Fruit fly (Drosophila melanogaster) whole organism, pupa: ENCODE results near the gene Acn.

ENCODE experiments used
- CG10348 ChIP-seq: fragments of 200-800 bp; sonication (Bioruptor generic); IDR thresholded peaks from 2 replicates; pipeline ENCODE4 v1.3.6; 2022; ENCODE audit warnings: missing biosample characterization, missing genetic modification characterization
- CG12605 ChIP-seq: fragments of 200-800 bp; sonication (Bioruptor generic); IDR thresholded peaks from 2 replicates; pipeline ENCODE4 v1.3.6; 2022; ENCODE audit warnings: missing biosample characterization, missing genetic modification characterization
- CG13204 ChIP-seq: fragments of 200-800 bp; sonication (Bioruptor generic); optimal IDR thresholded peaks from 2 replicates; lab custom pipeline; 2018; ENCODE audit warnings: missing biosample characterization, mild to moderate bottlenecking, missing genetic modification characterization, moderate library complexity
- CG14655 ChIP-seq: fragments of 200-800 bp; sonication (Bioruptor generic); optimal IDR thresholded peaks from 3 replicates; lab custom pipeline; 2017; ENCODE audit warnings: mild to moderate bottlenecking, missing biosample characterization, missing genetic modification reagents, missing genetic modification characterization
- CG15710 ChIP-seq: fragments of 200-800 bp; sonication (Bioruptor generic); optimal IDR thresholded peaks from 2 replicates; lab custom pipeline; 2018; ENCODE audit warnings: missing biosample characterization, mild to moderate bottlenecking, missing genetic modification characterization, moderate library complexity
- CG17806 ChIP-seq: fragments of 200-800 bp; sonication (Bioruptor generic); optimal IDR thresholded peaks from 2 replicates; lab custom pipeline; 2018; ENCODE audit warnings: missing biosample characterization, mild to moderate bottlenecking, missing genetic modification characterization, moderate library complexity
- CG32121 ChIP-seq: fragments of 200-800 bp; sonication (Bioruptor generic); IDR thresholded peaks from 2 replicates; pipeline ENCODE4 v1.3.6; 2022; ENCODE audit warnings: missing biosample characterization, missing genetic modification characterization
- CG34367 ChIP-seq: fragments of 200-800 bp; sonication (Bioruptor generic); optimal IDR thresholded peaks from 2 replicates; lab custom pipeline; 2018; ENCODE audit warnings: missing biosample characterization, mild to moderate bottlenecking, missing genetic modification characterization
- CG4496 ChIP-seq: fragments of 200-800 bp; sonication (Bioruptor generic); IDR thresholded peaks from 3 replicates; pipeline ENCODE4 v1.3.6; 2022; ENCODE audit warnings: missing biosample characterization, missing genetic modification characterization
- CG8159 ChIP-seq: fragments of 200-800 bp; sonication (Bioruptor generic); optimal IDR thresholded peaks from 3 replicates; lab custom pipeline; 2018; ENCODE audit warnings: missing biosample characterization, mild to moderate bottlenecking, missing genetic modification characterization, moderate library complexity
- CG8301 ChIP-seq: fragments of 200-800 bp; sonication (Bioruptor generic); optimal IDR thresholded peaks from 2 replicates; lab custom pipeline; 2018; ENCODE audit warnings: missing biosample characterization, mild to moderate bottlenecking, missing genetic modification characterization
- CG9948 ChIP-seq: fragments of 200-800 bp; sonication (Bioruptor generic); optimal IDR thresholded peaks from 2 replicates; lab custom pipeline; 2018; ENCODE audit warnings: missing biosample characterization, mild to moderate bottlenecking, missing genetic modification characterization, moderate library complexity
- D1 ChIP-seq: fragments of 200-800 bp; sonication (Bioruptor generic); optimal IDR thresholded peaks from 2 replicates; lab custom pipeline; 2018; ENCODE audit warnings: missing biosample characterization, mild to moderate bottlenecking, missing genetic modification characterization, moderate library complexity
- EcR ChIP-seq: fragments of 200-800 bp; sonication (Bioruptor generic); optimal IDR thresholded peaks from 3 replicates; lab custom pipeline; 2019; ENCODE audit warnings: missing biosample characterization, missing genetic modification characterization, mild to moderate bottlenecking, moderate library complexity, missing genetic modification reagents
- Ets98B ChIP-seq: fragments of 200-800 bp; sonication (Bioruptor generic); IDR thresholded peaks from 2 replicates; pipeline ENCODE4 v1.3.6; 2022; ENCODE audit warnings: missing biosample characterization, missing genetic modification characterization
- Pif1A ChIP-seq: fragments of 200-800 bp; sonication (Bioruptor generic); optimal IDR thresholded peaks from 3 replicates; lab custom pipeline; 2016; ENCODE audit warnings: missing biosample characterization, missing genetic modification characterization
- Pif1B ChIP-seq: fragments of 200-800 bp; sonication (Bioruptor generic); optimal IDR thresholded peaks from 3 replicates; lab custom pipeline; 2016; ENCODE audit warnings: missing biosample characterization, missing genetic modification characterization
- Snoo ChIP-seq: fragments of 200-800 bp; sonication (Bioruptor generic); optimal IDR thresholded peaks from 3 replicates; lab custom pipeline; 2017; ENCODE audit warnings: missing biosample characterization, mild to moderate bottlenecking, missing genetic modification characterization, inconsistent platforms
- fd96Ca ChIP-seq: fragments of 200-800 bp; sonication (Bioruptor generic); IDR thresholded peaks from 3 replicates; pipeline ENCODE4 v1.3.6; 2022; ENCODE audit warnings: missing biosample characterization, missing genetic modification characterization
- gl ChIP-seq: fragments of 200-800 bp; sonication (Bioruptor generic); optimal IDR thresholded peaks from 2 replicates; lab custom pipeline; 2018; ENCODE audit warnings: missing biosample characterization, mild to moderate bottlenecking, missing genetic modification characterization
- rn ChIP-seq: fragments of 200-800 bp; sonication (Bioruptor generic); IDR thresholded peaks from 2 replicates; pipeline ENCODE4 v1.3.6; 2022; ENCODE audit warnings: missing biosample characterization, missing genetic modification characterization

Gene Acn

DNA sequence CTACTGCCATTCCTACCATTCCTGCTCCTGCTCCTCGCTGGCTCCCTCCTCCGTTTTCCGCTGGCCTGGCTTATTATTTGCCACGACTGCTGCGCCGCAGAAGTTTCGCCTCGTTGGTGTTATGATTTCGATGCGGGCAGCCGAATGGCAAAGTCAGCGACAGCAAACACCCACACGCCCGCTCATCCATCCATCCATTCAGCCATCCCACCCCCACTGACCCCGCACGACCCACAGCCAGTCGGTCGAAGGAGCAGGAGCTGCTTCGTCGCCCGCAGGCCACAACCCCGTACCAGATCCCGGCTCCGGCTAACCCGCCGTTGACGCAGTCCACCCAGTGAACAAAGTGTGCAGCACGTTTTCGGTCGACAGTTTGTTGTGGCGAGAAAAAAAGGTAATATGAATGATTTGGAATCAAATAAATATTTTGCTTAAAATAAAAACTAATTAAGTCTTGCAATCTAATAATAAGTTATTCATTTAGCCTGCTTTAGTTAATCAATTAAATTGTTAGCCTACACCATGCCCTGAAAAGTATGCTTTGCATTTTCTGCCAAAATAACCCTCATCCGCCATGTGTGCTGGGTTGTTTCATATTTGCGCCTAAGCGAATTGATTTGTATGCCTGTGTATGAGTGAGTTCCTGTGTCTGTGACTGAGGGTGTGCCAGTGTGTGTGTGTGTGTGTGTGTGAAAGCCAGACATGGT, 18.5 kb upstream of the Acn start:
- TF ChIP-seq CG8301 (tag; lab: Kevin White, UChicago) (peak; percentile 55), CG9948 (tag; lab: Kevin White, UChicago) (peak; percentile 65), CG32121 (GFP tag; lab: Robert Waterston, UW) (no peak), CG10348 (GFP tag; lab: Robert Waterston, UW) (no peak), Pif1A (GFP tag; lab: Kevin White, UChicago) (peak; percentile 52), Ets98B (no peak), rn (GFP tag; lab: Robert Waterston, UW) (no peak), CG34367 (tag; lab: Kevin White, UChicago) (peak; percentile 59), Snoo (peak; percentile 56), CG12605 (GFP tag; lab: Robert Waterston, UW) (no peak), CG15710 (peak; percentile 79), EcR (GFP tag; lab: Kevin White, UChicago) (no peak), CG13204 (GFP tag; lab: Kevin White, UChicago) (peak; percentile 37), CG4496 (GFP tag; lab: Robert Waterston, UW) (no peak), fd96Ca (no peak), gl (tag; lab: Kevin White, UChicago) (peak; percentile 46), D1 (tag; lab: Kevin White, UChicago) (no peak), CG17806 (peak; percentile 66), CG14655 (GFP tag; lab: Kevin White, UChicago) (peak; percentile 69), CG8159 (tag; lab: Kevin White, UChicago) (peak; percentile 84), Pif1B (GFP tag; lab: Kevin White, UChicago) (peak; percentile 15)

DNA sequence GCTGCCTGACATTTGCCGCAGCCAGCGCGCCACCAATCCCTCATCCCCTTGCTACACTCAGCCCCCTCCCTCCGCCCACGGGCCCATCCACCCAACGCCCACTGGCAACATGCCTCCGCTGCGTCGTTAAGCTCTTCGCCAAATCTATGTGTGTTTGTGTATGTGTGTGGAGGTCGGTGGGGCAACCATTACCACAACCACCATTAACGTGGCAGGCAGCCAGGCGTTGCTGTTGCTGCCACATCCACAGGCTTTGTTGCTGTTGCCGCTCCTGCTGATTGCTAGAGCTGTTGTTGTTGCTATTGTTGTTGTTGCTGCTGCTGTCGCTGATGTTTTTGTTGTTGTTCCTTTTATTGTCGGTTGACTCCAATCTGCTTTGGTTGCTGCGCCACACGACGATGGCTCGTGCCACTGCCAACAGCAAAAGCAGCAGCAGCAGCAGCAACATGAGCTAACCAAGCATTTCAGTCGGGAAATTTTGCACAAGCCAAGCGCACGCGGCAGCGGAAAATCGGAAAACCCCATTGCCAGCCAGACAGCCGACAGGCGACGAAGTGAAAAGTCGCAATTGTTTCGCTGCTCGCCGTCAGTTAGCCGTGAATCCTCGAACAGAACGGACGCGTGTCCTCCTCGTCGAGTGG, 17.8 kb upstream of the Acn start, which contains the start of gene Sidpn:
Sidpn (plus strand) TSS at position 465 of the 641 bp plus-strand sequence.
- TF ChIP-seq EcR (GFP tag; lab: Kevin White, UChicago) (no peak), CG13204 (GFP tag; lab: Kevin White, UChicago) (peak; percentile 78), CG17806 (no peak), CG4496 (GFP tag; lab: Robert Waterston, UW) (no peak), Pif1A (GFP tag; lab: Kevin White, UChicago) (no peak), CG10348 (GFP tag; lab: Robert Waterston, UW) (no peak), Pif1B (GFP tag; lab: Kevin White, UChicago) (no peak), CG34367 (tag; lab: Kevin White, UChicago) (no peak)

dm6 chr2L:19033288-19033687, 11.9 kb upstream of the Acn start, which contains the start of gene hook:
TSS of gene hook (minus strand) at chr2L:19033498.
- TF ChIP-seq Ets98B = no peak
- TF ChIP-seq CG13204 (GFP tag; lab: Kevin White, UChicago) = no peak
- no peak for TF ChIP-seq CG8301 (tag; lab: Kevin White, UChicago)
- TF ChIP-seq EcR (GFP tag; lab: Kevin White, UChicago) = no peak
- no peak for TF ChIP-seq fd96Ca
- TF ChIP-seq rn (GFP tag; lab: Robert Waterston, UW) = no peak
- no peak for TF ChIP-seq CG8159 (tag; lab: Kevin White, UChicago)

DNA sequence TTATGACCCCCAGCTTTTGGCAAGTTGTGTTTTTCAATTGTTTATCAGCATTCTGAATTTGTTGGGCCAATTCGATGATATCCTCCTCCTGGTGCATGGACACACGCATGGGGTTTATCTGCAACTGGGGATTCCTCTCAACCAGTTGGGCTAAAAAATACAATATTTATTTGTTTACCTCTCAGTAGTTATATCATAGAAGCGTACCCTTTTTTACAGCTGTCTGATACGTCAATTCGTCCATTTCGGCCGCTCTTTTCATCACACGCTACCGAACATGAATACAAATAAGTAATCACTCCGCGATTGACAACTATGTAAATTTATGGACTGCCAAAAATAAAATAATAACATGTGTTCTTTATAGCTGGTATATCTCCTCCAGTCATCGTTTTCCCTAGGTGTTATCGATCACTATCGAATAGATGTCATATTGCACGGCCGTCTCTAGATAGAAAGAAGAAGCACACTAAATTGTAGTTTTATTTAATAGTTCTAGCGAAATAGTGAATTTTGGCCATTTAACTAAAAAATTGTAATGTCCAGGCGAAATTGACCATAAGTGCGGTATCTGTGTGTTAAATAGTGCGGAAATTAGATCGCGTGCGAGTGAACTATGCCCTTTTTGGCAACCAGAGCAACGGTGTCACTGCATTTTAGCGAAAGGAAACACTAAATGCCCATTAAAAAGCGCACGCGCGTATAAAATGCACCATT, 10.8 kb upstream of the Acn start, which contains the start of the genes mib2 and CG31800:
mib2 (plus strand) TSS at position 232 of the 717 bp plus-strand sequence.
CG31800 (minus strand) TSS at position 364 of the 717 bp plus-strand sequence.
- TF ChIP-seq CG32121 (GFP tag; lab: Robert Waterston, UW) (no peak), CG8301 (tag; lab: Kevin White, UChicago) (no peak), D1 (tag; lab: Kevin White, UChicago) (no peak)

dm6 chr2L:19035013-19035412, 10.1 kb upstream of the Acn start:
- no peak for TF ChIP-seq Snoo
- TF ChIP-seq Pif1B (GFP tag; lab: Kevin White, UChicago) = peak; percentile 15
- TF ChIP-seq, all 21 proteins: peak for 1

DNA sequence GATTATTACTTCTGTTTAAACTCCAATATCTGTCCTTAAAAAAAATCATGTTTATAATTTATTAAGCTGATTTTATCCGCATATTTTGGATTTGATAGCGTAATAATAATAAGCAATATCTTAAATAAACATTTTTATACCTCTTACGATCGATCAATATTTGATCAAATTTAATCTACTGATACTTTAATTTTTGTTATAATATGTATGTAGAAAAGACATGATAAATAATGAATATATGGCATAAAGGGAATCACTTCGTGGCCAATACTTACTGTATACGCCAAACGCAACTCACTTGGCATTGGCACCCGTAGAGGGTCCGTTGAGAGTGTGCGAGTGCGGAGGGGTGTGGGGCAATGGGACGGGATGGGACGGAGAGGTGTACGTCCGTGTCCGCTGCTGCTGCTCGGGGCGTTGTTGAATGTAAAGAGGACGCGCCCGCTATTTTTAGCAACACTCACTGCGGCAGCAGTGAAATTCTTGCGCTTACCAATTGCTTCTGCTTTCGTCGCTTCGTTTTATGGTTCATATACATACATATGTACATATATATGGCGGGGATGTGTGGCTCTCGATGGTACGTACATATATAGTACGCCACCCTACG, 8.9 kb upstream of the Acn start:
- TF ChIP-seq D1 (tag; lab: Kevin White, UChicago) (no peak), CG32121 (GFP tag; lab: Robert Waterston, UW) (peak; percentile 47; the same call in 1 of the 2 replicates), CG9948 (tag; lab: Kevin White, UChicago) (peak; percentile 18), Ets98B (peak; percentile 20; the same call in 1 of the 2 replicates), Pif1B (GFP tag; lab: Kevin White, UChicago) (no peak), CG4496 (GFP tag; lab: Robert Waterston, UW) (peak; percentile 47; the same call in 2 of the 3 replicates), CG13204 (GFP tag; lab: Kevin White, UChicago) (peak; percentile 86), CG8301 (tag; lab: Kevin White, UChicago) (peak; percentile 27)
